Fruit fly (Drosophila melanogaster): Measurements from ENCODE around the gene HIP.

HIP gene

DNA sequence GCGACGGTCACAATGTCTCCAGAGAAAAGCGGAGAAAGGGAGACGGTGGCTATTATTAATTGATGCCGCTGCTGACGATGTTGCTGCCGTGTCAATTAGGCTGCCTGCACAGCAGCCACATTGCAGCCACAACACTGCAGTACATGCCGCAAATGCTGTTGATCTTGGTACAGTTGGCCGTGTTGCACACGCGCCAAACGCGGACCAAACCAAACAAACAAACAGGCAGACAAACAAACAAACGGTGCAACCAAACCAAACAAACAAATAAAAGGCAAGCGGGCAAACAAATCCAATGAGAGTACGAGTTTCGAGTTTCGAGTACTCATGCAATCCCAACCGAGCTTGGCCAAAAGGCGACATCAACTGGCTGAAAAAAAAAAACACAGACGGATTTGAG, 33.3 kb downstream of the HIP start (continued):
- TF ChIP-seq NC2β (GFP tag; optimal IDR thresholded peaks at IDR 0.05): no peak
- no peak for TF ChIP-seq hth (optimal IDR thresholded peaks at IDR 0.05)
- no peak for TF ChIP-seq pita (GFP tag; optimal IDR thresholded peaks at IDR 0.05)
- no peak for TF ChIP-seq HmgD (GFP tag; optimal IDR thresholded peaks at IDR 0.05)
- no peak for TF ChIP-seq Aef1 (GFP tag; IDR thresholded peaks at IDR 0.05)
- TF ChIP-seq CG17385 (GFP tag; optimal IDR thresholded peaks at IDR 0.05): no peak
- peak; percentile 7 for TF ChIP-seq CG15479 (GFP tag; optimal IDR thresholded peaks at IDR 0.05)
- no peak for TF ChIP-seq CG1529 (GFP tag; optimal IDR thresholded peaks at IDR 0.05)
- TF ChIP-seq kay (GFP tag; optimal IDR thresholded peaks at IDR 0.05): no peak
- TF ChIP-seq sim (GFP tag; IDR thresholded peaks at IDR 0.05): no peak
- no peak for TF ChIP-seq pum (GFP tag; optimal IDR thresholded peaks at IDR 0.05)
- TF ChIP-seq Atf6 (GFP tag; IDR thresholded peaks at IDR 0.05): no peak
- no peak for TF ChIP-seq ken (GFP tag; IDR thresholded peaks at IDR 0.05)
- no peak for TF ChIP-seq br (optimal IDR thresholded peaks at IDR 0.05)
- TF ChIP-seq crc (GFP tag; optimal IDR thresholded peaks at IDR 0.05): no peak
- peak; percentile 32 for TF ChIP-seq CG9727 (GFP tag; optimal IDR thresholded peaks at IDR 0.05)
- no peak for TF ChIP-seq Opbp (GFP tag; IDR thresholded peaks at IDR 0.05; ENCODE audit: partially characterized antibody)
- no peak for TF ChIP-seq Sin3A (optimal IDR thresholded peaks at IDR 0.05)
- no peak for TF ChIP-seq klu (GFP tag; IDR thresholded peaks at IDR 0.05)
- TF ChIP-seq ara (GFP tag; IDR thresholded peaks at IDR 0.05): no peak
- no peak for TF ChIP-seq tin (GFP tag; optimal IDR thresholded peaks at IDR 0.05)
- TF ChIP-seq E2f1 (GFP tag; IDR thresholded peaks at IDR 0.05): no peak
- TF ChIP-seq Sry-β (GFP tag; optimal IDR thresholded peaks at IDR 0.05): no peak
- no peak for TF ChIP-seq Nf-YC (tag; optimal IDR thresholded peaks at IDR 0.05)
- TF ChIP-seq CG11504 (tag; optimal IDR thresholded peaks at IDR 0.05): no peak
- TF ChIP-seq Atf-2 (GFP tag; optimal IDR thresholded peaks at IDR 0.05): no peak
- TF ChIP-seq CG30020 (tag; optimal IDR thresholded peaks at IDR 0.05): no peak
- TF ChIP-seq scrt (GFP tag; optimal IDR thresholded peaks at IDR 0.05): no peak
- no peak for TF ChIP-seq Tbp (GFP tag; optimal IDR thresholded peaks at IDR 0.05)
- no peak for TF ChIP-seq bowl (GFP tag; IDR thresholded peaks at IDR 0.05)
- TF ChIP-seq CG2202 (tag; optimal IDR thresholded peaks at IDR 0.05): peak; percentile 46
- no peak for TF ChIP-seq crol (GFP tag; IDR thresholded peaks at IDR 0.05)
- no peak for TF ChIP-seq CG3163 (GFP tag; optimal IDR thresholded peaks at IDR 0.05)
- no peak for TF ChIP-seq CG10321 (GFP tag; IDR thresholded peaks at IDR 0.05)
- TF ChIP-seq CG10462 (GFP tag; optimal IDR thresholded peaks at IDR 0.05): no peak
- no peak for TF ChIP-seq yki (optimal IDR thresholded peaks at IDR 0.05)
- no peak for TF ChIP-seq Scr (GFP tag; IDR thresholded peaks at IDR 0.05; ENCODE audit: partially characterized antibody)
- no peak for TF ChIP-seq unc-4 (GFP tag; IDR thresholded peaks at IDR 0.05; ENCODE audit: partially characterized antibody)
- TF ChIP-seq HLH54F (GFP tag; optimal IDR thresholded peaks at IDR 0.05): no peak
- no peak for TF ChIP-seq insv (GFP tag; optimal IDR thresholded peaks at IDR 0.05)
- TF ChIP-seq abd-A (tag; optimal IDR thresholded peaks at IDR 0.05): no peak
- no peak for TF ChIP-seq Awh (GFP tag; IDR thresholded peaks at IDR 0.05)
- no peak for TF ChIP-seq tna (GFP tag; IDR thresholded peaks at IDR 0.05; ENCODE audit: partially characterized antibody)
- TF ChIP-seq CG2678 (tag; optimal IDR thresholded peaks at IDR 0.05): no peak
- TF ChIP-seq zen (tag; optimal IDR thresholded peaks at IDR 0.05): peak; percentile 34
- no peak for TF ChIP-seq stwl (tag; optimal IDR thresholded peaks at IDR 0.05)
- TF ChIP-seq pfk (GFP tag; optimal IDR thresholded peaks at IDR 0.05): no peak
- TF ChIP-seq sens-2 (GFP tag; IDR thresholded peaks at IDR 0.05): no peak
- TF ChIP-seq CG11093 (GFP tag; IDR thresholded peaks at IDR 0.05): no peak
- TF ChIP-seq CHES-1-like (GFP tag; optimal IDR thresholded peaks at IDR 0.05): no peak
- no peak for TF ChIP-seq repo (GFP tag; optimal IDR thresholded peaks at IDR 0.05)
- no peak for TF ChIP-seq CG6683 (GFP tag; optimal IDR thresholded peaks at IDR 0.05)
- peak; percentile 34 for TF ChIP-seq Asciz (GFP tag; optimal IDR thresholded peaks at IDR 0.05)
- no peak for TF ChIP-seq CG12104 (GFP tag; optimal IDR thresholded peaks at IDR 0.05)
